Worm (Caenorhabditis elegans) whole organism, L1 larva: ENCODE measurements around the gene Y24D9A.7.
A peak's percentile ranks its signal among the peaks of the same experiment; 100 is the strongest.

ENCODE experiments used
- Y116A8C.19 ChIP-seq: sonication (generic microtip); optimal IDR thresholded peaks from 2 replicates; lab custom pipeline; 2016; ENCODE audit warnings: missing compliant biosample characterization, missing genetic modification characterization, borderline replicate concordance
- aha-1 ChIP-seq: fragments of 150-350 bp; optimal IDR thresholded peaks from 2 replicates; lab custom pipeline; 2014; ENCODE audit warnings: missing biosample characterization, missing genetic modification characterization
- alr-1 ChIP-seq: fragments of 200-800 bp; sonication (Bioruptor generic); optimal IDR thresholded peaks from 2 replicates; lab custom pipeline; 2018; ENCODE audit warnings: borderline replicate concordance, mild to moderate bottlenecking, missing genetic modification characterization, missing compliant biosample characterization
- aly-2 ChIP-seq: fragments of 150-350 bp; optimal IDR thresholded peaks from 2 replicates; lab custom pipeline; 2014; ENCODE audit warnings: missing biosample characterization, missing genetic modification characterization
- ceh-63 ChIP-seq: fragments of 200-800 bp; sonication (Bioruptor generic); optimal IDR thresholded peaks from 2 replicates; lab custom pipeline; 2018; ENCODE audit warnings: mild to moderate bottlenecking, missing genetic modification characterization, missing compliant biosample characterization
- ceh-82 ChIP-seq, 3 experiments: fragments of 150-350 bp in 1 of 3; sonication (generic microtip) in 2 of 3; optimal IDR thresholded peaks; 2 replicates each; lab custom pipeline; 2014 to 2017; ENCODE audit warnings: missing biosample characterization in 3 of 3, missing genetic modification characterization in 3 of 3
- ceh-88 ChIP-seq: fragments of 200-800 bp; sonication (Bioruptor generic); IDR thresholded peaks from 2 replicates; pipeline ENCODE4 v1.3.6; 2022; ENCODE audit warnings: missing genetic modification characterization, missing compliant biosample characterization
- ces-1 ChIP-seq: fragments of 150-350 bp; optimal IDR thresholded peaks from 2 replicates; lab custom pipeline; 2014; ENCODE audit warnings: missing biosample characterization, missing genetic modification reagents, missing genetic modification characterization
- efl-1 ChIP-seq, 4 experiments: fragments of 150-350 bp; optimal IDR thresholded peaks in 3 of 4; peaks in 1 of 4; 1 replicate in 1 of 4; 2 replicates in 3 of 4; lab custom pipeline; 2014; ENCODE audit warnings: missing biosample characterization in 2 of 4, missing genetic modification characterization in 2 of 4, missing genetic modification reagents in 2 of 4
- efl-3 ChIP-seq: fragments of 200-800 bp; sonication (Bioruptor generic); optimal IDR thresholded peaks from 2 replicates; lab custom pipeline; 2018; ENCODE audit warnings: mild to moderate bottlenecking, missing genetic modification characterization, missing compliant biosample characterization
- egl-13 ChIP-seq: sonication (generic microtip); optimal IDR thresholded peaks from 2 replicates; lab custom pipeline; 2016; ENCODE audit warnings: missing genotype, missing genetic modification reagents, missing genetic modification characterization, missing compliant biosample characterization
- elt-3 ChIP-seq, 6 experiments: fragments of 150-350 bp in 1 of 6; sonication (generic microtip); optimal IDR thresholded peaks; 2 replicates each; lab custom pipeline; 2017 to 2018; ENCODE audit warnings: missing biosample characterization in 6 of 6, missing genetic modification characterization in 6 of 6, inconsistent platforms in 1 of 6
- ets-5 ChIP-seq: fragments of 200-800 bp; sonication (Bioruptor generic); IDR thresholded peaks from 2 replicates; pipeline ENCODE4 v1.3.6; 2022; ENCODE audit warnings: missing genetic modification characterization, missing compliant biosample characterization
- fkh-4 ChIP-seq: sonication (generic microtip); optimal IDR thresholded peaks from 2 replicates; lab custom pipeline; 2016; ENCODE audit warnings: missing compliant biosample characterization, missing genetic modification characterization, borderline replicate concordance
- hlh-4 ChIP-seq: sonication (generic microtip); optimal IDR thresholded peaks from 2 replicates; lab custom pipeline; 2016; ENCODE audit warnings: mild to moderate bottlenecking, missing genetic modification characterization, missing compliant biosample characterization
- irx-1 ChIP-seq: sonication (generic microtip); optimal IDR thresholded peaks from 2 replicates; lab custom pipeline; 2016; ENCODE audit warnings: missing genetic modification characterization, missing compliant biosample characterization
- isw-1 ChIP-seq: fragments of 200-800 bp; sonication (Bioruptor generic); IDR thresholded peaks from 2 replicates; pipeline ENCODE4 v1.3.6; 2022; ENCODE audit warnings: missing genetic modification characterization, missing compliant biosample characterization
- jun-1 ChIP-seq: fragments of 150-350 bp; optimal IDR thresholded peaks from 2 replicates; lab custom pipeline; 2014; ENCODE audit warnings: missing biosample characterization, missing genetic modification reagents, missing genetic modification characterization
- lin-13 ChIP-seq: fragments of 150-350 bp; optimal IDR thresholded peaks from 2 replicates; lab custom pipeline; 2014; ENCODE audit warnings: missing biosample characterization, missing genetic modification reagents, missing genetic modification characterization
- lin-14 ChIP-seq: fragments of 200-800 bp; sonication (Bioruptor generic); optimal IDR thresholded peaks from 2 replicates; lab custom pipeline; 2018; ENCODE audit warnings: mild to moderate bottlenecking, missing genetic modification characterization, moderate library complexity, missing compliant biosample characterization
- lin-15B ChIP-seq: fragments of 150-350 bp; sonication (generic microtip); optimal IDR thresholded peaks from 3 replicates; lab custom pipeline; 2014; ENCODE audit warnings: missing biosample characterization, missing genetic modification characterization
- lin-35 ChIP-seq, 2 experiments: fragments of 150-350 bp; optimal IDR thresholded peaks; 2 replicates each; lab custom pipeline; 2014; ENCODE audit warnings: missing biosample characterization in 2 of 2, missing genetic modification characterization in 2 of 2, missing genetic modification reagents in 2 of 2
- lin-39 ChIP-seq: fragments of 150-350 bp; optimal IDR thresholded peaks from 2 replicates; lab custom pipeline; 2014; ENCODE audit warnings: missing biosample characterization, missing genetic modification reagents, missing genetic modification characterization
- lsy-2 ChIP-seq, 2 experiments: fragments of 150-350 bp; optimal IDR thresholded peaks; 2 replicates each; lab custom pipeline; 2014; ENCODE audit warnings: missing biosample characterization in 2 of 2, missing genetic modification characterization in 2 of 2
- mab-9 ChIP-seq: fragments of 200-800 bp; sonication (Bioruptor generic); IDR thresholded peaks from 2 replicates; pipeline ENCODE4 v1.3.6; 2022; ENCODE audit warnings: missing genetic modification reagents, missing genetic modification characterization, missing compliant biosample characterization
- mdl-1 ChIP-seq, 2 experiments: fragments of 150-350 bp; optimal IDR thresholded peaks; 2 replicates each; lab custom pipeline; 2014 to 2017; ENCODE audit warnings: missing biosample characterization in 2 of 2, missing genetic modification characterization in 2 of 2, inconsistent platforms in 1 of 2
- mef-2 ChIP-seq: fragments of 150-350 bp; optimal IDR thresholded peaks from 2 replicates; lab custom pipeline; 2014; ENCODE audit warnings: missing biosample characterization, missing genetic modification characterization
- nhr-12 ChIP-seq: sonication (generic microtip); optimal IDR thresholded peaks from 2 replicates; lab custom pipeline; 2017; ENCODE audit warnings: missing biosample characterization, missing genetic modification characterization
- nhr-19 ChIP-seq: fragments of 200-800 bp; sonication (Bioruptor generic); conservative IDR thresholded peaks from 2 replicates; pipeline ENCODE4 v1.3.6; 2022; ENCODE audit warnings: missing genetic modification characterization, missing compliant biosample characterization
- nhr-237 ChIP-seq: fragments of 150-350 bp; optimal IDR thresholded peaks from 2 replicates; lab custom pipeline; 2014; ENCODE audit warnings: missing biosample characterization, missing genetic modification characterization
- nhr-28 ChIP-seq: fragments of 150-350 bp; optimal IDR thresholded peaks from 2 replicates; lab custom pipeline; 2014; ENCODE audit warnings: missing biosample characterization, missing genetic modification characterization
- nhr-47 ChIP-seq: sonication (generic microtip); optimal IDR thresholded peaks from 2 replicates; lab custom pipeline; 2016; ENCODE audit warnings: mild to moderate bottlenecking, missing genetic modification characterization, moderate library complexity, missing compliant biosample characterization
- nhr-76 ChIP-seq: sonication (generic microtip); optimal IDR thresholded peaks from 2 replicates; lab custom pipeline; 2017; ENCODE audit warnings: missing biosample characterization, missing genetic modification characterization
- nhr-77 ChIP-seq: fragments of 150-350 bp; optimal IDR thresholded peaks from 2 replicates; lab custom pipeline; 2014; ENCODE audit warnings: missing biosample characterization, missing genetic modification characterization
- nhr-85 ChIP-seq: sonication (generic microtip); peaks from one replicate; lab custom pipeline; 2016; ENCODE audit warnings: missing genetic modification characterization, inconsistent platforms, missing compliant biosample characterization
- pax-3 ChIP-seq: fragments of 200-800 bp; sonication (Bioruptor generic); optimal IDR thresholded peaks from 2 replicates; lab custom pipeline; 2018; ENCODE audit warnings: mild to moderate bottlenecking, missing genetic modification characterization, moderate library complexity, missing compliant biosample characterization
- rnt-1 ChIP-seq: sonication (generic microtip); optimal IDR thresholded peaks from 2 replicates; lab custom pipeline; 2016; ENCODE audit warnings: mild to moderate bottlenecking, missing genetic modification characterization, moderate library complexity, missing compliant biosample characterization
- skn-1 ChIP-seq: fragments of 150-350 bp; optimal IDR thresholded peaks from 2 replicates; lab custom pipeline; 2014; ENCODE audit warnings: missing biosample characterization, missing genetic modification characterization
- sox-4 ChIP-seq: sonication (generic microtip); optimal IDR thresholded peaks from 2 replicates; lab custom pipeline; 2016; ENCODE audit warnings: missing genetic modification characterization, missing compliant biosample characterization
- swsn-7 ChIP-seq: sonication (generic microtip); optimal IDR thresholded peaks from 2 replicates; lab custom pipeline; 2016; ENCODE audit warnings: missing genetic modification characterization, missing compliant biosample characterization
- tbx-2 ChIP-seq: sonication (generic microtip); optimal IDR thresholded peaks from 2 replicates; lab custom pipeline; 2016; ENCODE audit warnings: missing genetic modification characterization, missing compliant biosample characterization
- tlp-1 ChIP-seq: fragments of 150-350 bp; optimal IDR thresholded peaks from 2 replicates; lab custom pipeline; 2014; ENCODE audit warnings: missing biosample characterization, missing genetic modification characterization
- unc-130 ChIP-seq: fragments of 150-350 bp; optimal IDR thresholded peaks from 2 replicates; lab custom pipeline; 2017; ENCODE audit warnings: missing biosample characterization, missing genetic modification characterization, inconsistent platforms
- unc-30 ChIP-seq: sonication (generic microtip); optimal IDR thresholded peaks from 2 replicates; lab custom pipeline; 2017; ENCODE audit warnings: missing biosample characterization, missing genetic modification characterization
- unc-62 ChIP-seq: fragments of 150-350 bp; optimal IDR thresholded peaks from 2 replicates; lab custom pipeline; 2014; ENCODE audit warnings: missing biosample characterization, missing genetic modification reagents, missing genetic modification characterization
- unc-86 ChIP-seq: sonication (generic microtip); optimal IDR thresholded peaks from 2 replicates; lab custom pipeline; 2016; ENCODE audit warnings: missing genetic modification characterization, missing compliant biosample characterization
- unc-98 ChIP-seq: fragments of 200-800 bp; sonication (Bioruptor generic); IDR thresholded peaks from 2 replicates; pipeline ENCODE4 v1.3.6; 2022; ENCODE audit warnings: missing genetic modification characterization, missing compliant biosample characterization
- ztf-11 ChIP-seq, 2 experiments: sonication (generic microtip); optimal IDR thresholded peaks; 2 replicates each; lab custom pipeline; 2016 to 2017; ENCODE audit warnings: missing genetic modification characterization in 2 of 2, missing biosample characterization in 1 of 2, missing compliant biosample characterization in 1 of 2
- ztf-4 ChIP-seq: fragments of 150-350 bp; optimal IDR thresholded peaks from 2 replicates; lab custom pipeline; 2014; ENCODE audit warnings: missing biosample characterization, missing genetic modification characterization

Gene Y24D9A.7

DNA sequence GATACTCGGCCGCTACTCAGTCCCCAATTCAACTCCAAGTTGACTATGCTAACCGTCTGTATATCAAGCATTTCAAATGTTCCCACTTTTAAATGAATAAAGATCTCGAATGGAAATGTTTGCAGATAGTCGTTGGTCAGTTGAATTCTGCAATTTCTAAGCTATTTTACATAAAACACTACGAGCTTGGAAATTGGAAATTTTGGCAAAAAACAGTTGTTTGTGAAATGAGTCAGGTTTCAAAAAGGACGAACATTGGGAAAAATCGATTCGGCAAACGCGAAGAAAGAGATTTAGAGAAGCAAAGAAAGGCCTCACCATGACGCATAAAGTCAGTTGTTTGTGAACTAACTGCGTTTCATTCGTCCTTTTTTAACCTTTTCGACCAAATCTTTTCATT, 41.9 kb upstream of the Y24D9A.7 start (continued):
- TF ChIP-seq lin-14 (peak; percentile 58), lin-15B (tag; lab: Kevin White, UChicago) (no peak), skn-1 (tag; lab: Kevin White, UChicago) (no peak), ces-1 (GFP tag; lab: Kevin White, UChicago) (no peak), efl-3 (GFP tag; lab: Kevin White, UChicago) (no peak), jun-1 (tag; lab: Kevin White, UChicago) (peak; percentile 47), mdl-1 (tag; optimal IDR thresholded peaks at IDR 0.05; lab: Kevin White, UChicago) (peak in 1 of 2 experiments; percentile 43), rnt-1 (tag; lab: Kevin White, UChicago) (peak; percentile 41), ceh-63 (no peak), unc-86 (no peak), Y116A8C.19 (no peak), lin-13 (no peak), nhr-28 (tag; lab: Kevin White, UChicago) (no peak), elt-3 (tag; optimal IDR thresholded peaks at IDR 0.05; lab: Kevin White, UChicago) (peak in 1 of 6 experiments; percentile 15), ztf-11 (tag; optimal IDR thresholded peaks at IDR 0.05; lab: Kevin White, UChicago) (peak in 1 of 2 experiments; percentile 23), swsn-7 (tag; lab: Kevin White, UChicago) (peak; percentile 41), aha-1 (tag; lab: Kevin White, UChicago) (no peak), alr-1 (tag; lab: Kevin White, UChicago) (no peak), unc-62 (GFP tag; lab: Kevin White, UChicago) (no peak), ets-5 (GFP tag; lab: Robert Waterston, UW) (no peak), tbx-2 (tag; lab: Kevin White, UChicago) (no peak), nhr-12 (no peak), ceh-82 (tag; optimal IDR thresholded peaks at IDR 0.05; lab: Kevin White, UChicago) (peak in 2 of 3 experiments; percentile 16), egl-13 (tag; lab: Kevin White, UChicago) (no peak), tlp-1 (tag; lab: Kevin White, UChicago) (no peak), nhr-237 (tag; lab: Kevin White, UChicago) (no peak), lin-35 (GFP tag; optimal IDR thresholded peaks at IDR 0.05; lab: Kevin White, UChicago) (peak; percentile 46 to 59), sox-4 (tag; lab: Kevin White, UChicago) (no peak), lsy-2 (tag; optimal IDR thresholded peaks at IDR 0.05; lab: Kevin White, UChicago) (peak; percentile 62 to 82), mab-9 (GFP tag; lab: Robert Waterston, UW) (no peak)

DNA sequence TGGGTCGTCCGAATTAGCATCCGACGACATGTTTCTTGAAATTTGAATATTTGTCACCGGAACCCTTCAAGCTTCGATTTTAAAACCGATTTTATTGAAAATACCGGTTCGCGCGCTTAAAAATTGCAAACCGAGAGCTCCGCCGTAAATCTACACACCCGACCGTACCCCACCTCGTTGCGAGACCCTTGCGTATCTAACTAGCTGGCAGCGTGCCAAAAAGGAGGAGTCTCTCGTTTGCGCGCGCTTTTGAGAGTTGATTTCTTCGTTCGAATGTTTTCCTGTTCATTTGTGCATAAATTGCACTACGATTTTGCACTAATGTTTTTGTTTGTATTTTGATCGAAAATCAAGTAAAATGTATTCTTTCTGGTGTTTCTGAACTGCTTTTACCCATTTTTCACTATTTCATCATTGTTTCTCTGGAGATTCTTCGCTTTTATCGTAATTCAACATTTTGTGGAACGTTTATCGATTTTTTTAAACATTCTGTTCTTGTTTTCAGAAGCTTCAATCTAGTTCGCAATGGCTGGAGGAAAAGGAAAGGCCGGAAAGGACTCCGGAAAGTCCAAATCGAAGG, 40.8 kb upstream of the Y24D9A.7 start, which contains the start of the genes wapl-1 and htz-1:
Gene wapl-1, minus strand, starts transcription at position 30 of the 580 bp plus-strand sequence.
Gene htz-1, plus strand, starts transcription at position 506 of the 580 bp plus-strand sequence.
- peak; percentile 97 for TF ChIP-seq isw-1 (GFP tag; lab: Robert Waterston, UW)
- TF ChIP-seq tlp-1 (tag; lab: Kevin White, UChicago), result no peak
- TF ChIP-seq nhr-19, result peak; percentile 97
- no peak for TF ChIP-seq fkh-4 (tag; lab: Kevin White, UChicago)
- TF ChIP-seq efl-1 (optimal IDR thresholded peaks at IDR 0.05; lab: Kevin White, UChicago), result peak; percentile 96
- TF ChIP-seq efl-1 (GFP tag; optimal IDR thresholded peaks at IDR 0.05 in 1 of 2; lab: Kevin White, UChicago), result peak; percentile 92 to 99
- TF ChIP-seq lin-35 (GFP tag; optimal IDR thresholded peaks at IDR 0.05; lab: Kevin White, UChicago), result peak; percentile 96 to 98
- peak; percentile 98 for TF ChIP-seq nhr-47 (tag; lab: Kevin White, UChicago)
- no peak for TF ChIP-seq nhr-12
- TF ChIP-seq skn-1 (tag; lab: Kevin White, UChicago), result peak; percentile 97
- no peak for TF ChIP-seq hlh-4 (tag; lab: Kevin White, UChicago)
- peak; percentile 86 for TF ChIP-seq ceh-88
- TF ChIP-seq ztf-4, result peak; percentile 91
- peak; percentile 90 for TF ChIP-seq egl-13 (tag; lab: Kevin White, UChicago)
- peak; percentile 34 for TF ChIP-seq aly-2 (tag; lab: Kevin White, UChicago)
- TF ChIP-seq lsy-2 (tag; optimal IDR thresholded peaks at IDR 0.05; lab: Kevin White, UChicago), result peak; percentile 99 to 100
- TF ChIP-seq ets-5 (GFP tag; lab: Robert Waterston, UW), result no peak
- peak; percentile 92 for TF ChIP-seq nhr-77 (tag; lab: Kevin White, UChicago)
- TF ChIP-seq mef-2 (tag; lab: Kevin White, UChicago), result peak; percentile 91
- peak; percentile 44 for TF ChIP-seq efl-3 (GFP tag; lab: Kevin White, UChicago)
- TF ChIP-seq ceh-82 (tag; optimal IDR thresholded peaks at IDR 0.05; lab: Kevin White, UChicago), result peak; percentile 97 to 98 (median 97)
- no peak for TF ChIP-seq unc-30 (tag; lab: Kevin White, UChicago)
- TF ChIP-seq unc-130, result peak; percentile 99
- peak; percentile 97 for TF ChIP-seq swsn-7 (tag; lab: Kevin White, UChicago)
- peak; percentile 91 for TF ChIP-seq irx-1 (tag; lab: Kevin White, UChicago)
- no peak for TF ChIP-seq nhr-76 (tag; lab: Kevin White, UChicago)
- peak; percentile 99 for TF ChIP-seq nhr-85
- peak in 1 of 2 experiments; percentile 94 for TF ChIP-seq mdl-1 (tag; optimal IDR thresholded peaks at IDR 0.05; lab: Kevin White, UChicago)
- TF ChIP-seq unc-98 (GFP tag; lab: Robert Waterston, UW), result no peak
- peak; percentile 98 for TF ChIP-seq lin-13
- TF ChIP-seq lin-15B (tag; lab: Kevin White, UChicago), result peak; percentile 96
- peak; percentile 95 for TF ChIP-seq pax-3 (tag; lab: Kevin White, UChicago)
- TF ChIP-seq lin-39, result peak; percentile 84
